Worm (Caenorhabditis elegans): ENCODE results near the gene osg-1.
A peak's percentile ranks its signal among the peaks of the same experiment; 100 is the strongest.

ce11 chrIII:5506023-5506597 lies 18.8 kb downstream of the osg-1 start:
- TF ChIP-seq nhr-12 (tag; optimal IDR thresholded peaks at IDR 0.05): no peak
- TF ChIP-seq nhr-237 (tag; optimal IDR thresholded peaks at IDR 0.05): no peak
- no peak for TF ChIP-seq egl-27 (tag; optimal IDR thresholded peaks at IDR 0.05)
- peak; percentile 79 for TF ChIP-seq nhr-23 (tag; optimal IDR thresholded peaks at IDR 0.05)
- no peak for TF ChIP-seq ZK546.5 (tag; optimal IDR thresholded peaks at IDR 0.05)

Measured in whole organism, L3 larva.